Worm (Caenorhabditis elegans) whole organism, L3 larva: ENCODE data around the gene C35B1.5.
A peak's percentile ranks its signal among the peaks of the same experiment; 100 is the strongest.

Experiments
- ZK546.5 ChIP-seq: sonication (generic microtip); optimal IDR thresholded peaks from 2 replicates; lab custom pipeline; 2017; ENCODE audit warnings: missing biosample characterization, missing genetic modification characterization
- aly-2 ChIP-seq: fragments of 150-350 bp; optimal IDR thresholded peaks from 2 replicates; lab custom pipeline; 2014; ENCODE audit warnings: missing biosample characterization, missing genetic modification characterization
- ama-1 ChIP-seq: fragments of 150-350 bp; optimal IDR thresholded peaks from 2 replicates; lab custom pipeline; 2018
- ceh-16 ChIP-seq: sonication (generic microtip); optimal IDR thresholded peaks from 2 replicates; lab custom pipeline; 2017; ENCODE audit warnings: missing biosample characterization, missing genetic modification characterization
- ceh-28 ChIP-seq: fragments of 150-350 bp; optimal IDR thresholded peaks from 2 replicates; lab custom pipeline; 2014; ENCODE audit warnings: missing biosample characterization, missing genetic modification reagents, missing genetic modification characterization
- ceh-82 ChIP-seq: fragments of 150-350 bp; optimal IDR thresholded peaks from 2 replicates; lab custom pipeline; 2014; ENCODE audit warnings: missing biosample characterization, missing genetic modification characterization
- ceh-9 ChIP-seq: sonication (generic microtip); optimal IDR thresholded peaks from 2 replicates; lab custom pipeline; 2018; ENCODE audit warnings: missing biosample characterization, missing genetic modification characterization
- daf-12 ChIP-seq: fragments of 150-350 bp; optimal IDR thresholded peaks from 2 replicates; lab custom pipeline; 2014; ENCODE audit warnings: missing biosample characterization, missing genetic modification reagents, missing genetic modification characterization
- egl-27 ChIP-seq: sonication (generic microtip); optimal IDR thresholded peaks from 4 replicates; lab custom pipeline; 2017; ENCODE audit warnings: missing biosample characterization, missing genetic modification reagents, missing genetic modification characterization
- egl-5 ChIP-seq: fragments of 150-350 bp; optimal IDR thresholded peaks from 2 replicates; lab custom pipeline; 2017; ENCODE audit warnings: missing biosample characterization, missing genetic modification reagents, missing genetic modification characterization, inconsistent platforms
- elt-1 ChIP-seq: fragments of 150-350 bp; optimal IDR thresholded peaks from 2 replicates; lab custom pipeline; 2014; ENCODE audit warnings: missing biosample characterization, missing genetic modification characterization
- elt-2 ChIP-seq: sonication (generic microtip); optimal IDR thresholded peaks from 2 replicates; lab custom pipeline; 2016; ENCODE audit warnings: missing genetic modification reagents, mild to moderate bottlenecking, missing genetic modification characterization, missing compliant biosample characterization
- elt-3 ChIP-seq, 3 experiments: fragments of 150-350 bp in 1 of 3; sonication (generic microtip) in 2 of 3; optimal IDR thresholded peaks; 2 replicates in 2 of 3; 4 replicates in 1 of 3; lab custom pipeline; 2014 to 2017; ENCODE audit warnings: missing biosample characterization in 3 of 3, missing genetic modification characterization in 3 of 3
- eor-1 ChIP-seq, 2 experiments: fragments of 150-350 bp; optimal IDR thresholded peaks; 2 replicates each; lab custom pipeline; 2014 to 2018; ENCODE audit warnings: missing biosample characterization in 2 of 2, missing genetic modification characterization in 2 of 2
- fkh-10 ChIP-seq: sonication (generic microtip); optimal IDR thresholded peaks from 2 replicates; lab custom pipeline; 2017; ENCODE audit warnings: missing biosample characterization, missing genetic modification reagents, missing genetic modification characterization
- fkh-2 ChIP-seq: fragments of 150-350 bp; optimal IDR thresholded peaks from 2 replicates; lab custom pipeline; 2014; ENCODE audit warnings: missing biosample characterization, missing genetic modification reagents, missing genetic modification characterization
- fos-1 ChIP-seq: fragments of 150-350 bp; optimal IDR thresholded peaks from 2 replicates; lab custom pipeline; 2014; ENCODE audit warnings: missing biosample characterization, missing genetic modification characterization
- hmg-11 ChIP-seq: sonication (generic microtip); optimal IDR thresholded peaks from 2 replicates; lab custom pipeline; 2016; ENCODE audit warnings: missing genetic modification characterization, missing compliant biosample characterization
- jun-1 ChIP-seq: fragments of 150-350 bp; optimal IDR thresholded peaks from 2 replicates; lab custom pipeline; 2014; ENCODE audit warnings: missing biosample characterization, missing genetic modification reagents, missing genetic modification characterization
- lin-15B ChIP-seq: fragments of 150-350 bp; optimal IDR thresholded peaks from 2 replicates; lab custom pipeline; 2014; ENCODE audit warnings: missing biosample characterization, missing genetic modification characterization
- lin-39 ChIP-seq: fragments of 150-350 bp; optimal IDR thresholded peaks from 2 replicates; lab custom pipeline; 2018; ENCODE audit warnings: missing biosample characterization, missing genetic modification reagents, missing genetic modification characterization
- lsy-12 ChIP-seq: sonication (generic microtip); optimal IDR thresholded peaks from 2 replicates; lab custom pipeline; 2016; ENCODE audit warnings: mild to moderate bottlenecking, missing genetic modification characterization, missing compliant biosample characterization
- mdl-1 ChIP-seq: fragments of 150-350 bp; optimal IDR thresholded peaks from 2 replicates; lab custom pipeline; 2014; ENCODE audit warnings: missing biosample characterization, missing genetic modification characterization
- mml-1 ChIP-seq: fragments of 150-350 bp; sonication (generic microtip); optimal IDR thresholded peaks from 3 replicates; lab custom pipeline; 2014; ENCODE audit warnings: missing biosample characterization, missing genetic modification characterization
- nfya-1 ChIP-seq: sonication (generic microtip); optimal IDR thresholded peaks from 2 replicates; lab custom pipeline; 2017; ENCODE audit warnings: missing genetic modification characterization, mild to moderate bottlenecking, missing compliant biosample characterization, antibody characterized with exemption, moderate library complexity; ENCODE audit not compliant: insufficient read depth
- nhr-11 ChIP-seq: fragments of 150-350 bp; optimal IDR thresholded peaks from 2 replicates; lab custom pipeline; 2014; ENCODE audit warnings: missing biosample characterization, missing genetic modification characterization
- nhr-12 ChIP-seq: fragments of 150-350 bp; optimal IDR thresholded peaks from 2 replicates; lab custom pipeline; 2014; ENCODE audit warnings: missing biosample characterization, missing genetic modification characterization
- nhr-23 ChIP-seq: fragments of 150-350 bp; optimal IDR thresholded peaks from 2 replicates; lab custom pipeline; 2014; ENCODE audit warnings: missing biosample characterization, missing genetic modification reagents, missing genetic modification characterization
- nhr-25 ChIP-seq: sonication (generic microtip); optimal IDR thresholded peaks from 2 replicates; lab custom pipeline; 2017; ENCODE audit warnings: missing biosample characterization, missing genetic modification characterization
- nhr-28 ChIP-seq: fragments of 150-350 bp; optimal IDR thresholded peaks from 2 replicates; lab custom pipeline; 2014; ENCODE audit warnings: missing biosample characterization, missing genetic modification characterization
- nhr-43 ChIP-seq: sonication (generic microtip); optimal IDR thresholded peaks from 2 replicates; lab custom pipeline; 2016; ENCODE audit warnings: mild to moderate bottlenecking, missing genetic modification characterization, missing compliant biosample characterization; ENCODE audit not compliant: poor library complexity, severe bottlenecking
- nhr-67 ChIP-seq: fragments of 150-350 bp; optimal IDR thresholded peaks from 2 replicates; lab custom pipeline; 2014; ENCODE audit warnings: missing biosample characterization, missing genetic modification characterization
- nhr-76 ChIP-seq: fragments of 150-350 bp; sonication (generic microtip); optimal IDR thresholded peaks from 5 replicates; lab custom pipeline; 2014; ENCODE audit warnings: missing biosample characterization, missing genetic modification characterization
- nhr-77 ChIP-seq: fragments of 150-350 bp; optimal IDR thresholded peaks from 2 replicates; lab custom pipeline; 2014; ENCODE audit warnings: missing biosample characterization, missing genetic modification characterization
- pha-4 ChIP-seq: fragments of 150-350 bp; optimal IDR thresholded peaks from 2 replicates; lab custom pipeline; 2014; ENCODE audit warnings: missing biosample characterization, missing genetic modification reagents, missing genetic modification characterization
- pqm-1 ChIP-seq: fragments of 150-350 bp; optimal IDR thresholded peaks from 2 replicates; lab custom pipeline; 2017; ENCODE audit warnings: missing biosample characterization, missing genetic modification characterization, inconsistent platforms
- sea-2 ChIP-seq: fragments of 150-350 bp; sonication (generic microtip); optimal IDR thresholded peaks from 4 replicates; lab custom pipeline; 2014; ENCODE audit warnings: missing biosample characterization, missing genetic modification reagents, missing genetic modification characterization
- skn-1 ChIP-seq: fragments of 150-350 bp; optimal IDR thresholded peaks from 2 replicates; lab custom pipeline; 2014; ENCODE audit warnings: missing biosample characterization, missing genetic modification characterization
- snpc-4 ChIP-seq: fragments of 150-350 bp; optimal IDR thresholded peaks from 2 replicates; lab custom pipeline; 2014; ENCODE audit warnings: missing biosample characterization, missing genetic modification characterization
- tbx-2 ChIP-seq: sonication (generic microtip); optimal IDR thresholded peaks from 2 replicates; lab custom pipeline; 2016; ENCODE audit warnings: mild to moderate bottlenecking, missing genetic modification characterization, missing compliant biosample characterization
- unc-39 ChIP-seq: sonication (generic microtip); optimal IDR thresholded peaks from 4 replicates; lab custom pipeline; 2017; ENCODE audit warnings: missing biosample characterization, missing genetic modification characterization
- unc-62 ChIP-seq: fragments of 150-350 bp; sonication (generic microtip); optimal IDR thresholded peaks from 4 replicates; lab custom pipeline; 2014; ENCODE audit warnings: missing biosample characterization, missing genetic modification reagents, missing genetic modification characterization
- zag-1 ChIP-seq: fragments of 150-350 bp; optimal IDR thresholded peaks from 2 replicates; lab custom pipeline; 2014; ENCODE audit warnings: missing biosample characterization, missing genetic modification characterization
- ztf-11 ChIP-seq: fragments of 150-350 bp; optimal IDR thresholded peaks from 2 replicates; lab custom pipeline; 2014; ENCODE audit warnings: missing biosample characterization, missing genetic modification characterization
- ztf-4 ChIP-seq: fragments of 150-350 bp; optimal IDR thresholded peaks from 2 replicates; lab custom pipeline; 2014; ENCODE audit warnings: missing biosample characterization, missing genetic modification characterization

Gene C35B1.5

ce11 chrIV:4053405-4053804 lies 30.6 kb downstream of the C35B1.5 start:
- TF ChIP-seq elt-2 (tag; lab: Kevin White, UChicago) (peak; percentile 51), nhr-23 (tag; lab: Kevin White, UChicago) (no peak)

ce11 chrIV:4052274-4052673 lies 31.7 kb downstream of the C35B1.5 start:
- TF ChIP-seq unc-62 (GFP tag; lab: Kevin White, UChicago) = no peak
- TF ChIP-seq pha-4 (tag; lab: Kevin White, UChicago) = no peak
- no peak for TF ChIP-seq nhr-12 (tag; lab: Kevin White, UChicago)
- no peak for TF ChIP-seq ZK546.5 (tag; lab: Kevin White, UChicago)
- no peak for TF ChIP-seq nhr-67
- no peak for TF ChIP-seq jun-1
- no peak for TF ChIP-seq nhr-43
- TF ChIP-seq nhr-76 = no peak

- TF ChIP-seq ama-1 (lab: Kevin White, UChicago) = no peak
- no peak for TF ChIP-seq egl-27 (tag; lab: Kevin White, UChicago)
- TF ChIP-seq pha-4 (tag; lab: Kevin White, UChicago) = peak; percentile 7
- TF ChIP-seq nhr-67 = no peak
- no peak for TF ChIP-seq jun-1
- TF ChIP-seq ceh-9 = no peak
Measured at ce11 chrIV:4051539-4051938, 32.5 kb downstream of the C35B1.5 start, which contains the start of gene wrt-5. Gene wrt-5 (minus strand): TSS chrIV:4051639.

ce11 chrIV:4049398-4049998 lies 34.5 kb downstream of the C35B1.5 start, which contains the start of gene pcn-1:
Gene pcn-1 (minus strand): TSS chrIV:4049448.
- TF ChIP-seq ceh-28 (tag; lab: Kevin White, UChicago) (peak; percentile 82), nhr-28 (tag; lab: Kevin White, UChicago) (peak; percentile 6), eor-1 (tag; optimal IDR thresholded peaks at IDR 0.05; lab: Kevin White, UChicago) (no peak), pha-4 (tag; lab: Kevin White, UChicago) (peak; percentile 93), pqm-1 (tag; lab: Kevin White, UChicago) (peak; percentile 44), nfya-1 (tag; lab: Kevin White, UChicago) (peak; percentile 93), egl-27 (tag; lab: Kevin White, UChicago) (peak; percentile 47), mdl-1 (tag; lab: Kevin White, UChicago) (no peak), nhr-77 (tag; lab: Kevin White, UChicago) (peak; percentile 51), ztf-11 (no peak), zag-1 (tag; lab: Kevin White, UChicago) (no peak), hmg-11 (tag; lab: Kevin White, UChicago) (peak; percentile 70), daf-12 (no peak), fos-1 (tag; lab: Kevin White, UChicago) (peak; percentile 25), nhr-25 (tag; lab: Kevin White, UChicago) (peak; percentile 94), unc-62 (GFP tag; lab: Kevin White, UChicago) (peak; percentile 22), ztf-4 (peak; percentile 6), fkh-10 (GFP tag; lab: Kevin White, UChicago) (peak; percentile 80), ceh-16 (tag; lab: Kevin White, UChicago) (no peak), ceh-82 (tag; lab: Kevin White, UChicago) (peak; percentile 65), nhr-76 (no peak), nhr-67 (no peak), nhr-12 (tag; lab: Kevin White, UChicago) (no peak), nhr-43 (peak; percentile 92), skn-1 (peak; percentile 89), fkh-2 (tag; lab: Kevin White, UChicago) (no peak), nhr-23 (tag; lab: Kevin White, UChicago) (peak; percentile 93), elt-3 (tag; optimal IDR thresholded peaks at IDR 0.05; lab: Kevin White, UChicago) (peak in 1 of 3 experiments; percentile 35), ama-1 (lab: Kevin White, UChicago) (peak; percentile 60), nhr-11 (peak; percentile 28), lin-15B (peak; percentile 95), egl-5 (tag; lab: Kevin White, UChicago) (peak; percentile 61), aly-2 (no peak), lsy-12 (peak; percentile 95), elt-1 (tag; lab: Kevin White, UChicago) (peak; percentile 26), lin-39 (tag; lab: Kevin White, UChicago) (peak; percentile 80), snpc-4 (peak; percentile 87), mml-1 (tag; lab: Kevin White, UChicago) (no peak), sea-2 (no peak), tbx-2 (peak; percentile 94), ceh-9 (no peak), ZK546.5 (tag; lab: Kevin White, UChicago) (peak; percentile 56), jun-1 (peak; percentile 85), unc-39 (tag; lab: Kevin White, UChicago) (no peak), elt-2 (tag; lab: Kevin White, UChicago) (peak; percentile 69)
